Worm (Caenorhabditis elegans) whole organism, young adult: ENCODE measurements around the gene ZK809.8.

ENCODE experiments used
- B0019.2 ChIP-seq: fragments of 200-800 bp; sonication (Bioruptor generic); conservative IDR thresholded peaks from 2 replicates; pipeline ENCODE4 v1.3.6; 2022; ENCODE audit warnings: missing genetic modification reagents, missing genetic modification characterization, missing compliant biosample characterization
- B0336.3 ChIP-seq: fragments of 200-800 bp; sonication (Bioruptor generic); IDR thresholded peaks from 2 replicates; pipeline ENCODE4 v1.3.6; 2022; ENCODE audit warnings: missing genetic modification characterization, missing compliant biosample characterization
- C06A6.2 ChIP-seq: fragments of 200-800 bp; sonication (Bioruptor generic); conservative IDR thresholded peaks from 2 replicates; pipeline ENCODE4 v1.3.6; 2022; ENCODE audit warnings: missing genetic modification characterization, missing compliant biosample characterization
- C17E4.6 ChIP-seq: fragments of 200-800 bp; sonication (Bioruptor generic); IDR thresholded peaks from 2 replicates; pipeline ENCODE4 v1.3.6; 2022; ENCODE audit warnings: missing genetic modification reagents, missing genetic modification characterization, missing compliant biosample characterization
- D2030.7 ChIP-seq: fragments of 200-800 bp; sonication (Bioruptor generic); IDR thresholded peaks from 2 replicates; pipeline ENCODE4 v1.3.6; 2022; ENCODE audit warnings: missing genetic modification reagents, missing genetic modification characterization, missing compliant biosample characterization
- F33H1.4 ChIP-seq: fragments of 200-800 bp; sonication (Bioruptor generic); IDR thresholded peaks from 2 replicates; pipeline ENCODE4 v1.3.6; 2022; ENCODE audit warnings: missing genetic modification reagents, missing genetic modification characterization, missing compliant biosample characterization
- F37B4.10 ChIP-seq: fragments of 200-800 bp; sonication (Bioruptor generic); IDR thresholded peaks from 2 replicates; pipeline ENCODE4 v1.3.6; 2022; ENCODE audit warnings: missing genetic modification characterization, missing compliant biosample characterization
- F39B2.1 ChIP-seq: fragments of 200-800 bp; sonication (Bioruptor generic); IDR thresholded peaks from 2 replicates; pipeline ENCODE4 v1.3.6; 2022; ENCODE audit warnings: missing genetic modification reagents, missing genetic modification characterization, missing compliant biosample characterization
- F55B11.4 ChIP-seq: sonication (generic microtip); optimal IDR thresholded peaks from 2 replicates; lab custom pipeline; 2016; ENCODE audit warnings: missing compliant biosample characterization, missing genetic modification characterization, borderline replicate concordance; ENCODE audit not compliant: insufficient read depth
- Y53G8AR.9 ChIP-seq: fragments of 200-800 bp; sonication (Bioruptor generic); conservative IDR thresholded peaks from 2 replicates; pipeline ENCODE4 v1.3.6; 2022; ENCODE audit warnings: missing genetic modification reagents, missing genetic modification characterization, missing compliant biosample characterization
- Y67H2A.10 ChIP-seq: fragments of 200-800 bp; sonication (Bioruptor generic); conservative IDR thresholded peaks from 2 replicates; pipeline ENCODE4 v1.3.6; 2022; ENCODE audit warnings: missing genetic modification reagents, missing genetic modification characterization, missing compliant biosample characterization
- akir-1 ChIP-seq: fragments of 200-800 bp; sonication (Bioruptor generic); optimal IDR thresholded peaks from 2 replicates; lab custom pipeline; 2018; ENCODE audit warnings: mild to moderate bottlenecking, missing genetic modification characterization, moderate library complexity, missing compliant biosample characterization
- ama-1 ChIP-seq, 3 experiments: fragments of 150-350 bp in 1 of 3; sonication (generic microtip) in 2 of 3; optimal IDR thresholded peaks; 2 replicates each; lab custom pipeline; 2014 to 2018; ENCODE audit warnings: missing biosample characterization in 2 of 3, missing genetic modification characterization in 2 of 3, missing genetic modification reagents in 2 of 3
- aptf-2 ChIP-seq: fragments of 200-800 bp; sonication (Bioruptor generic); conservative IDR thresholded peaks from 2 replicates; pipeline ENCODE4 v1.3.6; 2022; ENCODE audit warnings: missing genetic modification reagents, missing genetic modification characterization, missing compliant biosample characterization
- bed-1 ChIP-seq: fragments of 200-800 bp; sonication (Bioruptor generic); IDR thresholded peaks from 2 replicates; pipeline ENCODE4 v1.3.6; 2022; ENCODE audit warnings: missing genetic modification reagents, missing genetic modification characterization, missing compliant biosample characterization
- cebp-1 ChIP-seq, 2 experiments: fragments of 200-800 bp in 1 of 2; sonication (Bioruptor generic) in 1 of 2; sonication (generic microtip) in 1 of 2; IDR thresholded peaks in 1 of 2; optimal IDR thresholded peaks in 1 of 2; 2 replicates each; pipeline versions ENCODE4 v1.3.6 to Lab custom; 2017 to 2022; ENCODE audit warnings: missing compliant biosample characterization in 2 of 2, missing genetic modification characterization in 2 of 2, mild to moderate bottlenecking in 1 of 2, missing genetic modification reagents in 1 of 2, moderate library complexity in 1 of 2
- ceh-79 ChIP-seq: sonication (generic microtip); optimal IDR thresholded peaks from 2 replicates; lab custom pipeline; 2017; ENCODE audit warnings: mild to moderate bottlenecking, missing genetic modification characterization, missing compliant biosample characterization
- die-1 ChIP-seq: sonication (generic microtip); optimal IDR thresholded peaks from 2 replicates; lab custom pipeline; 2016; ENCODE audit warnings: missing genotype, mild to moderate bottlenecking, missing genetic modification characterization, missing compliant biosample characterization
- dox-1 ChIP-seq: fragments of 200-800 bp; sonication (Bioruptor generic); IDR thresholded peaks from 2 replicates; pipeline ENCODE4 v1.3.6; 2022; ENCODE audit warnings: missing genetic modification reagents, missing genetic modification characterization, missing compliant biosample characterization
- dpff-1 ChIP-seq: sonication (generic microtip); optimal IDR thresholded peaks from 2 replicates; lab custom pipeline; 2017; ENCODE audit warnings: mild to moderate bottlenecking, missing genetic modification characterization, missing compliant biosample characterization
- efl-1 ChIP-seq: fragments of 150-350 bp; optimal IDR thresholded peaks from 2 replicates; lab custom pipeline; 2014; ENCODE audit warnings: missing biosample characterization, missing genetic modification reagents, missing genetic modification characterization
- egl-44 ChIP-seq: fragments of 200-800 bp; sonication (Bioruptor generic); IDR thresholded peaks from 2 replicates; pipeline ENCODE4 v1.3.6; 2022; ENCODE audit warnings: missing genetic modification reagents, missing genetic modification characterization, missing compliant biosample characterization
- ets-4 ChIP-seq: fragments of 200-800 bp; sonication (Bioruptor generic); optimal IDR thresholded peaks from 2 replicates; lab custom pipeline; 2018; ENCODE audit warnings: mild to moderate bottlenecking, missing genetic modification characterization, missing compliant biosample characterization
- hmg-1.2 ChIP-seq: fragments of 200-800 bp; sonication (Bioruptor generic); IDR thresholded peaks from 2 replicates; pipeline ENCODE4 v1.3.6; 2022; ENCODE audit warnings: missing genetic modification reagents, missing genetic modification characterization, missing compliant biosample characterization
- hrde-1 ChIP-seq: sonication (generic microtip); optimal IDR thresholded peaks from 2 replicates; lab custom pipeline; 2016; ENCODE audit warnings: missing genetic modification characterization, mild to moderate bottlenecking, missing compliant biosample characterization, moderate library complexity, missing genotype, missing genetic modification reagents, borderline replicate concordance
- hsf-1 ChIP-seq: fragments of 200-800 bp; sonication (Bioruptor generic); IDR thresholded peaks from 2 replicates; pipeline ENCODE4 v1.3.6; 2022; ENCODE audit warnings: missing genetic modification reagents, missing genetic modification characterization, missing compliant biosample characterization
- let-526 ChIP-seq: fragments of 200-800 bp; sonication (Bioruptor generic); IDR thresholded peaks from 2 replicates; pipeline ENCODE4 v1.3.6; 2022; ENCODE audit warnings: missing genetic modification reagents, missing genetic modification characterization, missing compliant biosample characterization
- lin-54 ChIP-seq: fragments of 200-800 bp; sonication (Bioruptor generic); optimal IDR thresholded peaks from 2 replicates; lab custom pipeline; 2018; ENCODE audit warnings: mild to moderate bottlenecking, missing genetic modification characterization, missing compliant biosample characterization
- lsy-27 ChIP-seq: sonication (generic microtip); optimal IDR thresholded peaks from 2 replicates; lab custom pipeline; 2017; ENCODE audit warnings: missing genetic modification characterization, mild to moderate bottlenecking, missing compliant biosample characterization, antibody characterized with exemption, missing genotype, borderline replicate concordance; ENCODE audit not compliant: insufficient read depth
- madf-3 ChIP-seq: fragments of 200-800 bp; sonication (Bioruptor generic); IDR thresholded peaks from 2 replicates; pipeline ENCODE4 v1.3.6; 2022; ENCODE audit warnings: missing genetic modification reagents, missing genetic modification characterization, missing compliant biosample characterization
- madf-6 ChIP-seq: fragments of 200-800 bp; sonication (Bioruptor generic); IDR thresholded peaks from 2 replicates; pipeline ENCODE4 v1.3.6; 2022; ENCODE audit warnings: missing genetic modification reagents, missing genetic modification characterization, missing compliant biosample characterization
- mes-4 ChIP-seq: sonication (generic microtip); optimal IDR thresholded peaks from 2 replicates; lab custom pipeline; 2016; ENCODE audit warnings: missing genotype, missing genetic modification characterization, missing compliant biosample characterization
- mxl-1 ChIP-seq: sonication (generic microtip); optimal IDR thresholded peaks from 2 replicates; lab custom pipeline; 2016; ENCODE audit warnings: missing genetic modification characterization, missing compliant biosample characterization
- nhr-90 ChIP-seq: sonication (generic microtip); optimal IDR thresholded peaks from 2 replicates; lab custom pipeline; 2016; ENCODE audit warnings: missing genotype, mild to moderate bottlenecking, missing genetic modification characterization, missing compliant biosample characterization
- rcor-1 ChIP-seq: fragments of 200-800 bp; sonication (Bioruptor generic); IDR thresholded peaks from 2 replicates; pipeline ENCODE4 v1.3.6; 2022; ENCODE audit warnings: missing genetic modification reagents, missing genetic modification characterization, missing compliant biosample characterization
- rec-8 ChIP-seq, 2 experiments: sonication (generic microtip); optimal IDR thresholded peaks; 2 replicates each; lab custom pipeline; 2016; ENCODE audit warnings: mild to moderate bottlenecking in 2 of 2, missing genetic modification characterization in 2 of 2, missing genetic modification reagents in 2 of 2, missing genotype in 2 of 2, missing biosample characterization in 1 of 2, missing compliant biosample characterization in 1 of 2, moderate library complexity in 1 of 2
- snpc-3.4 ChIP-seq: sonication (generic microtip); optimal IDR thresholded peaks from 2 replicates; lab custom pipeline; 2017; ENCODE audit warnings: missing genetic modification characterization, mild to moderate bottlenecking, missing compliant biosample characterization, antibody characterized with exemption, moderate library complexity, missing genotype, missing genetic modification reagents
- tbp1 ChIP-seq: fragments of 200-800 bp; sonication (Bioruptor generic); optimal IDR thresholded peaks from 2 replicates; lab custom pipeline; 2018; ENCODE audit warnings: mild to moderate bottlenecking, missing genetic modification characterization, missing compliant biosample characterization
- unc-130 ChIP-seq: sonication (generic microtip); optimal IDR thresholded peaks from 2 replicates; lab custom pipeline; 2016; ENCODE audit warnings: missing genetic modification reagents, missing genetic modification characterization, missing compliant biosample characterization
- xnd-1 ChIP-seq: sonication (generic microtip); optimal IDR thresholded peaks from 2 replicates; lab custom pipeline; 2016; ENCODE audit warnings: missing genotype, missing genetic modification reagents, missing genetic modification characterization, missing compliant biosample characterization
- ztf-25 ChIP-seq: fragments of 200-800 bp; sonication (Bioruptor generic); IDR thresholded peaks from 2 replicates; pipeline ENCODE4 v1.3.6; 2022; ENCODE audit warnings: missing genetic modification reagents, missing genetic modification characterization, missing compliant biosample characterization
- ztf-26 ChIP-seq: sonication (generic microtip); optimal IDR thresholded peaks from 2 replicates; lab custom pipeline; 2017; ENCODE audit warnings: missing genetic modification characterization, missing compliant biosample characterization

ZK809.8 gene

ce11 chrIV:11643829-11644228 lies 5.0 kb downstream of the ZK809.8 start, which contains the start of gene prx-2:
prx-2 (plus strand) TSS chrIV:11644129.
- TF ChIP-seq die-1 (tag; lab: Kevin White, UChicago) (no peak), efl-1 (no peak), let-526 (no peak), bed-1 (GFP tag; lab: Robert Waterston, UW) (no peak), xnd-1 (no peak), hrde-1 (tag; lab: Kevin White, UChicago) (no peak), mes-4 (tag; lab: Kevin White, UChicago) (no peak), dox-1 (GFP tag; lab: Robert Waterston, UW) (no peak), F37B4.10 (GFP tag; lab: Robert Waterston, UW) (no peak), madf-3 (no peak), ztf-26 (tag; lab: Kevin White, UChicago) (no peak), mxl-1 (tag; lab: Kevin White, UChicago) (no peak), ztf-25 (no peak), akir-1 (GFP tag; lab: Kevin White, UChicago) (no peak), egl-44 (GFP tag; lab: Robert Waterston, UW) (no peak)
- TF ChIP-seq, all 124 proteins: peak for 0

ce11 chrIV:11641802-11642201 lies 7.1 kb downstream of the ZK809.8 start, which contains the start of gene ZK809.1:
ZK809.1 (plus strand) TSS chrIV:11642102.
- TF ChIP-seq mes-4 (tag; lab: Kevin White, UChicago) (no peak), ets-4 (GFP tag; lab: Kevin White, UChicago) (no peak), B0019.2 (GFP tag; lab: Robert Waterston, UW) (no peak), F33H1.4 (GFP tag; lab: Robert Waterston, UW) (no peak), C17E4.6 (no peak), nhr-90 (tag; lab: Kevin White, UChicago) (no peak), Y53G8AR.9 (no peak)

ce11 chrIV:11640915-11641314 lies 7.9 kb downstream of the ZK809.8 start, which contains the start of gene ttr-50:
ttr-50 (minus strand) TSS chrIV:11641015.
- TF ChIP-seq aptf-2 (GFP tag; lab: Robert Waterston, UW) (0 out of 2 replicates have a peak, but pooled peaks have one; percentile 19), B0336.3 (no peak)

DNA sequence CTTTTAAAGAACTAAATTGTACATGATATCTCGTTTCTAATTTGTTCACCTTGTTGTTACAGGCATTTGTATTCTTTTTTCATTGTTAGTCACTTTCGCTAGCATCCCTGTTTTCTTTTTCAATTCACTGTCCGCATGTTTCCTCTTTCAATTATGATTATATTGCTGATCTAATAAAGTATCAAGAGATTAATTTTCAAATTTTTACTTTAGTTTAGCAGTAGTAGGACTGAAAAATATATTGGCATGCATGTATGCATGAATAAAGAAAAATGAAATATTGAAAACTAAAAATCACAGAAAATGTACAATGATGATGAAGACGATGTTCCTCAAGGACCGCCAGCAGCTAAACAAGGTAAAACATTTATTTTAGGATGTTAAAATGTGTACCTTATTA lies 10.8 kb downstream of the ZK809.8 start, which contains the start of gene rbm-17:
rbm-17 (plus strand) TSS at position 301 of the 400 bp plus-strand sequence.
- no peak for TF ChIP-seq ztf-26 (tag; lab: Kevin White, UChicago)
- TF ChIP-seq Y67H2A.10 (GFP tag; lab: Robert Waterston, UW), result no peak
- TF ChIP-seq unc-130, result no peak
- no peak for TF ChIP-seq C06A6.2 (GFP tag; lab: Robert Waterston, UW)
- no peak for TF ChIP-seq ceh-79 (tag; lab: Kevin White, UChicago)
- no peak for TF ChIP-seq dpff-1 (tag; lab: Kevin White, UChicago)
- TF ChIP-seq mxl-1 (tag; lab: Kevin White, UChicago), result no peak
- no peak for TF ChIP-seq snpc-3.4 (tag; lab: Kevin White, UChicago)
- peak; percentile 36 for TF ChIP-seq ama-1 (optimal IDR thresholded peaks at IDR 0.05; lab: Kevin White, UChicago)
- no peak for TF ChIP-seq ama-1 (GFP tag; optimal IDR thresholded peaks at IDR 0.05; lab: Kevin White, UChicago)
- TF ChIP-seq tbp1 (GFP tag; lab: Kevin White, UChicago), result no peak
- no peak for TF ChIP-seq F55B11.4 (tag; lab: Kevin White, UChicago)
- TF ChIP-seq hmg-1.2 (GFP tag; lab: Robert Waterston, UW), result no peak
- no peak for TF ChIP-seq cebp-1 (GFP tag; IDR thresholded peaks at IDR 0.05; lab: Robert Waterston, UW)
- TF ChIP-seq cebp-1 (tag; optimal IDR thresholded peaks at IDR 0.05; lab: Kevin White, UChicago), result peak; percentile 17
- 0 out of 2 replicates have a peak, but pooled peaks have one; percentile 11 for TF ChIP-seq hsf-1 (GFP tag; lab: Robert Waterston, UW)
- TF ChIP-seq D2030.7 (GFP tag; lab: Robert Waterston, UW), result no peak
- TF ChIP-seq F39B2.1 (GFP tag; lab: Robert Waterston, UW), result no peak
- no peak for TF ChIP-seq rcor-1 (GFP tag; lab: Robert Waterston, UW)
- TF ChIP-seq lin-54 (GFP tag; lab: Kevin White, UChicago), result no peak
- no peak for TF ChIP-seq rec-8 (tag; optimal IDR thresholded peaks at IDR 0.05; lab: Kevin White, UChicago)
- TF ChIP-seq madf-6 (GFP tag; lab: Robert Waterston, UW), result no peak
- no peak for TF ChIP-seq lsy-27 (tag; lab: Kevin White, UChicago)
